Worm (Caenorhabditis elegans): ENCODE measurements around the gene R01E6.5.
A peak's percentile ranks its signal among the peaks of the same experiment; 100 is the strongest.

DNA sequence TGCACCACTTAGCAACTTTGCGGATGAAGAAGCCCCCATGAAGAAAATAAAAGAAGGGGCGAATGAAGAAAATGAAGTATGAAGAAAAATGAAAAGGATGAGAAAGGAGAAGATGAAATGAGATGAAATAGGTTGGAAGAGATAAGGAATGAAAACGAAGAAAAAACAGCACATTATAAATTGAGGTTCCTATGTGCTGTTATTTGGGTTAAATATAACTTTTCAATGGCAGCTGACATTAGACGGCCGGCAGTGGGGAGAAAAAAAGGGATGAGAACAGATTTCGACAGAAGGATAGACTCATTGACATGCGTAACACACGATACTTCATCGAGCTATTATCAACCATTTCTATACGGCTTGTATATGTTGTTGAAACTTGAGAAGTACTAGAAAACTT lies 25.1 kb downstream of the R01E6.5 start:
- TF ChIP-seq unc-62 (GFP tag; optimal IDR thresholded peaks at IDR 0.05), result no peak
- no peak for TF ChIP-seq nhr-237 (tag; optimal IDR thresholded peaks at IDR 0.05)
- TF ChIP-seq irx-1 (tag; optimal IDR thresholded peaks at IDR 0.05), result no peak
- TF ChIP-seq lin-39 (tag; optimal IDR thresholded peaks at IDR 0.05), result peak; percentile 32
- no peak for TF ChIP-seq nhr-85 (tag)
- no peak for TF ChIP-seq dsc-1 (tag; optimal IDR thresholded peaks at IDR 0.05)

Measured in whole organism, L1 larva.